Fruit fly (Drosophila melanogaster) whole organism, embryonic: ENCODE measurements around the gene cav.

ENCODE experiments used
- Atf3 ChIP-seq: fragments of 200-800 bp; sonication (Bioruptor generic); optimal IDR thresholded peaks from 3 replicates; lab custom pipeline; 2016; ENCODE audit warnings: missing biosample characterization, missing genetic modification characterization
- C15 ChIP-seq: fragments of 200-800 bp; sonication (Bioruptor generic); IDR thresholded peaks from 3 replicates; pipeline ENCODE4 v1.3.6; 2022; ENCODE audit warnings: missing biosample characterization, missing genetic modification characterization
- CG1024 ChIP-seq: fragments of 200-800 bp; sonication (Bioruptor generic); IDR thresholded peaks from 2 replicates; pipeline ENCODE4 v1.3.6; 2022; ENCODE audit warnings: missing biosample characterization, missing genetic modification characterization
- CG10366 ChIP-seq: fragments of 200-800 bp; sonication (Bioruptor generic); IDR thresholded peaks from 2 replicates; pipeline ENCODE4 v1.3.6; 2022; ENCODE audit warnings: missing biosample characterization, missing genetic modification characterization
- CG10654 ChIP-seq: fragments of 200-800 bp; sonication (Bioruptor generic); optimal IDR thresholded peaks from 2 replicates; lab custom pipeline; 2016; ENCODE audit warnings: missing biosample characterization, missing genetic modification characterization
- CG10959 ChIP-seq: fragments of 200-800 bp; sonication (Bioruptor generic); IDR thresholded peaks from 2 replicates; pipeline ENCODE4 v1.3.6; 2022; ENCODE audit warnings: missing biosample characterization, missing genetic modification characterization
- CG11695 ChIP-seq: fragments of 200-800 bp; sonication (Bioruptor generic); IDR thresholded peaks from 3 replicates; pipeline ENCODE4 v1.3.6; 2022; ENCODE audit warnings: missing biosample characterization, missing genetic modification characterization
- CG12071 ChIP-seq: fragments of 200-800 bp; sonication (Bioruptor generic); optimal IDR thresholded peaks from 3 replicates; lab custom pipeline; 2018; ENCODE audit warnings: missing biosample characterization, mild to moderate bottlenecking, missing genetic modification characterization
- CG1233 ChIP-seq: fragments of 200-800 bp; sonication (Bioruptor generic); optimal IDR thresholded peaks from 4 replicates; lab custom pipeline; 2018; ENCODE audit warnings: missing biosample characterization, mild to moderate bottlenecking, missing genetic modification characterization
- CG14710 ChIP-seq: fragments of 200-800 bp; sonication (Bioruptor generic); optimal IDR thresholded peaks from 3 replicates; lab custom pipeline; 2019; ENCODE audit warnings: missing biosample characterization, mild to moderate bottlenecking, missing genetic modification characterization, moderate library complexity
- CG14965 ChIP-seq: fragments of 200-800 bp; sonication (Bioruptor generic); optimal IDR thresholded peaks from 2 replicates; lab custom pipeline; 2016; ENCODE audit warnings: missing biosample characterization, missing genetic modification characterization, borderline replicate concordance
- CG15514 ChIP-seq: fragments of 200-800 bp; sonication (Bioruptor generic); optimal IDR thresholded peaks from 3 replicates; lab custom pipeline; 2017; ENCODE audit warnings: missing biosample characterization, missing genetic modification characterization, mild to moderate bottlenecking, moderate library complexity, missing genetic modification reagents
- CG16813 ChIP-seq: fragments of 200-800 bp; sonication (Bioruptor generic); IDR thresholded peaks from 3 replicates; pipeline ENCODE4 v1.3.6; 2022; ENCODE audit warnings: missing biosample characterization, missing genetic modification characterization; ENCODE audit not compliant: partially characterized antibody
- CG17186 ChIP-seq: fragments of 200-800 bp; sonication (Bioruptor generic); optimal IDR thresholded peaks from 3 replicates; lab custom pipeline; 2017; ENCODE audit warnings: missing biosample characterization, missing genetic modification reagents, missing genetic modification characterization
- CG17802 ChIP-seq: fragments of 200-800 bp; sonication (Bioruptor generic); optimal IDR thresholded peaks from 2 replicates; lab custom pipeline; 2018; ENCODE audit warnings: missing biosample characterization, mild to moderate bottlenecking, missing genetic modification characterization, moderate library complexity
- CG32532 ChIP-seq: fragments of 200-800 bp; sonication (Bioruptor generic); IDR thresholded peaks from 2 replicates; pipeline ENCODE4 v1.3.6; 2022; ENCODE audit warnings: missing biosample characterization, missing genetic modification characterization
- CG4424 ChIP-seq: fragments of 200-800 bp; sonication (Bioruptor generic); optimal IDR thresholded peaks from 3 replicates; lab custom pipeline; 2016; ENCODE audit warnings: missing biosample characterization, missing genetic modification characterization
- CG5953 ChIP-seq: fragments of 200-800 bp; sonication (Bioruptor generic); IDR thresholded peaks from 2 replicates; pipeline ENCODE4 v1.3.6; 2022; ENCODE audit warnings: missing biosample characterization, missing genetic modification characterization
- CG6254 ChIP-seq: fragments of 200-800 bp; sonication (Bioruptor generic); optimal IDR thresholded peaks from 3 replicates; lab custom pipeline; 2017; ENCODE audit warnings: mild to moderate bottlenecking, missing biosample characterization, missing genetic modification reagents, missing genetic modification characterization
- CG8359 ChIP-seq: fragments of 200-800 bp; sonication (Bioruptor generic); optimal IDR thresholded peaks from 2 replicates; lab custom pipeline; 2017; ENCODE audit warnings: missing biosample characterization, mild to moderate bottlenecking, missing genetic modification characterization, borderline replicate concordance
- Dbx ChIP-seq: fragments of 200-800 bp; sonication (Bioruptor generic); IDR thresholded peaks from 3 replicates; pipeline ENCODE4 v1.3.6; 2022; ENCODE audit warnings: missing biosample characterization, missing genetic modification characterization
- Dp ChIP-seq: fragments of 200-800 bp; sonication (Bioruptor generic); optimal IDR thresholded peaks from 2 replicates; lab custom pipeline; 2018; ENCODE audit warnings: missing biosample characterization, mild to moderate bottlenecking, missing genetic modification characterization, moderate library complexity
- H2.0 ChIP-seq: fragments of 200-800 bp; sonication (Bioruptor generic); IDR thresholded peaks from 2 replicates; pipeline ENCODE4 v1.3.6; 2022; ENCODE audit warnings: missing biosample characterization, missing genetic modification characterization
- Hey ChIP-seq: fragments of 200-800 bp; sonication (Bioruptor generic); optimal IDR thresholded peaks from 3 replicates; lab custom pipeline; 2018; ENCODE audit warnings: missing biosample characterization, mild to moderate bottlenecking, missing genetic modification characterization
- Hr3 ChIP-seq: fragments of 200-800 bp; sonication (Bioruptor generic); optimal IDR thresholded peaks from 3 replicates; lab custom pipeline; 2016; ENCODE audit warnings: missing biosample characterization, missing genetic modification characterization
- Hsf ChIP-seq: fragments of 200-800 bp; sonication (Bioruptor generic); optimal IDR thresholded peaks from 3 replicates; lab custom pipeline; 2016; ENCODE audit warnings: missing biosample characterization, missing genetic modification characterization
- Max ChIP-seq: fragments of 200-800 bp; sonication (Bioruptor generic); optimal IDR thresholded peaks from 2 replicates; lab custom pipeline; 2016; ENCODE audit warnings: missing biosample characterization, mild to moderate bottlenecking, missing genetic modification characterization
- NFAT ChIP-seq: fragments of 200-800 bp; sonication (Bioruptor generic); IDR thresholded peaks from 2 replicates; pipeline ENCODE4 v1.3.6; 2022; ENCODE audit warnings: missing biosample characterization, missing genetic modification characterization
- NfI ChIP-seq: fragments of 200-800 bp; sonication (Bioruptor generic); optimal IDR thresholded peaks from 3 replicates; lab custom pipeline; 2018; ENCODE audit warnings: missing biosample characterization, mild to moderate bottlenecking, missing genetic modification characterization, moderate library complexity
- Poxn ChIP-seq: fragments of 200-800 bp; sonication (Bioruptor generic); IDR thresholded peaks from 2 replicates; pipeline ENCODE4 v1.3.6; 2022; ENCODE audit warnings: missing biosample characterization, missing genetic modification characterization
- Side ChIP-seq: fragments of 200-800 bp; sonication (Bioruptor generic); optimal IDR thresholded peaks from 2 replicates; lab custom pipeline; 2016; ENCODE audit warnings: missing biosample characterization, missing genetic modification characterization
- Ssrp ChIP-seq: fragments of 200-800 bp; sonication (Bioruptor generic); optimal IDR thresholded peaks from 2 replicates; lab custom pipeline; 2018; ENCODE audit warnings: missing biosample characterization, mild to moderate bottlenecking, missing genetic modification characterization, moderate library complexity
- Stat92E ChIP-seq, 3 experiments: fragments of >200 bp in 2 of 3; fragments of 200-800 bp in 1 of 3; sonication (Bioruptor generic) in 1 of 3; optimal IDR thresholded peaks; 2 replicates each; lab custom pipeline; 2017 to 2019; ENCODE audit warnings: missing biosample characterization in 3 of 3, missing genetic modification characterization in 3 of 3, mild to moderate bottlenecking in 1 of 3, moderate library complexity in 1 of 3
- amos ChIP-seq: fragments of 200-800 bp; sonication (Bioruptor generic); IDR thresholded peaks from 2 replicates; pipeline ENCODE4 v1.3.6; 2022; ENCODE audit warnings: missing biosample characterization, missing genetic modification characterization; ENCODE audit not compliant: partially characterized antibody
- aop ChIP-seq: fragments of 200-800 bp; sonication (Bioruptor generic); IDR thresholded peaks from 2 replicates; pipeline ENCODE4 v1.3.6; 2022; ENCODE audit warnings: missing biosample characterization, missing genetic modification characterization
- az2 ChIP-seq: fragments of 200-800 bp; sonication (Bioruptor generic); optimal IDR thresholded peaks from 3 replicates; lab custom pipeline; 2016; ENCODE audit warnings: missing biosample characterization, missing genetic modification characterization
- bcd ChIP-seq: fragments of 200-800 bp; sonication (Bioruptor generic); optimal IDR thresholded peaks from 2 replicates; lab custom pipeline; 2017; ENCODE audit warnings: missing biosample characterization, mild to moderate bottlenecking, missing genetic modification characterization
- dmrt11E ChIP-seq: fragments of 200-800 bp; sonication (Bioruptor generic); optimal IDR thresholded peaks from 3 replicates; lab custom pipeline; 2018; ENCODE audit warnings: missing biosample characterization, mild to moderate bottlenecking, missing genetic modification characterization, moderate library complexity
- en ChIP-seq: fragments of 200-800 bp; sonication (Bioruptor generic); optimal IDR thresholded peaks from 2 replicates; lab custom pipeline; 2016; ENCODE audit warnings: missing biosample characterization, missing genetic modification characterization
- eyg ChIP-seq: fragments of 200-800 bp; sonication (Bioruptor generic); optimal IDR thresholded peaks from 3 replicates; lab custom pipeline; 2016; ENCODE audit warnings: missing biosample characterization, missing genetic modification characterization
- gsb ChIP-seq: fragments of 200-800 bp; sonication (Bioruptor generic); IDR thresholded peaks from 2 replicates; pipeline ENCODE4 v1.3.6; 2022; ENCODE audit warnings: missing biosample characterization, missing genetic modification characterization
- mam ChIP-seq: fragments of 200-800 bp; sonication (Bioruptor generic); optimal IDR thresholded peaks from 3 replicates; lab custom pipeline; 2016; ENCODE audit warnings: missing biosample characterization, missing genetic modification characterization
- mld ChIP-seq: fragments of 200-800 bp; sonication (Bioruptor generic); IDR thresholded peaks from 3 replicates; pipeline ENCODE4 v1.3.6; 2022; ENCODE audit warnings: missing biosample characterization, missing genetic modification characterization; ENCODE audit not compliant: partially characterized antibody
- pan ChIP-seq, 4 experiments: fragments of >200 bp in 3 of 4; fragments of 200-800 bp in 1 of 4; sonication (Bioruptor generic) in 1 of 4; optimal IDR thresholded peaks in 3 of 4; IDR thresholded peaks in 1 of 4; 2 replicates each; pipeline versions ENCODE4 v1.3.6 to Lab custom; 2017 to 2022; ENCODE audit warnings: missing biosample characterization in 2 of 4, missing genetic modification characterization in 2 of 4, mixed read lengths in 1 of 4
- sens-2 ChIP-seq: fragments of 200-800 bp; sonication (Bioruptor generic); IDR thresholded peaks from 2 replicates; pipeline ENCODE4 v1.3.6; 2022; ENCODE audit warnings: missing biosample characterization, missing genetic modification characterization
- sqz ChIP-seq: fragments of 200-800 bp; sonication (Bioruptor generic); optimal IDR thresholded peaks from 3 replicates; lab custom pipeline; 2018; ENCODE audit warnings: missing biosample characterization, mild to moderate bottlenecking, missing genetic modification characterization
- stwl ChIP-seq: fragments of 200-800 bp; sonication (Bioruptor generic); optimal IDR thresholded peaks from 3 replicates; lab custom pipeline; 2018; ENCODE audit warnings: missing biosample characterization, mild to moderate bottlenecking, missing genetic modification characterization, moderate library complexity

cav gene

dm6 chr3R:24221334-24222302, 715 bp downstream of the cav start, which contains the start of gene twin:
TSS of gene twin (minus strand) at chr3R:24221965.
- TF ChIP-seq CG10366 (GFP tag; lab: Robert Waterston, UW) (peak; percentile 37; the same call in 1 of the 2 replicates), eyg (GFP tag; lab: Kevin White, UChicago) (no peak), pan (optimal IDR thresholded peaks at IDR 0.05; lab: Kevin White, UChicago) (no peak), pan (GFP tag; optimal IDR thresholded peaks at IDR 0.05 in 1 of 2, IDR thresholded peaks at IDR 0.05 in 1 of 2) (no peak), Max (GFP tag; lab: Kevin White, UChicago) (peak; percentile 47), sens-2 (GFP tag; lab: Robert Waterston, UW) (no peak), Hey (tag; lab: Kevin White, UChicago) (no peak), H2.0 (GFP tag; lab: Robert Waterston, UW) (peak; percentile 17; the same call in 1 of the 2 replicates), Ssrp (tag; lab: Kevin White, UChicago) (peak; percentile 25), CG1024 (GFP tag; lab: Robert Waterston, UW) (no peak), dmrt11E (tag; lab: Kevin White, UChicago) (peak; percentile 26), mam (GFP tag; lab: Kevin White, UChicago) (peak; percentile 82), sqz (GFP tag; lab: Kevin White, UChicago) (no peak), Dp (GFP tag; lab: Kevin White, UChicago) (peak; percentile 72), mld (GFP tag; lab: Robert Waterston, UW) (no peak), en (GFP tag; lab: Kevin White, UChicago) (no peak), az2 (GFP tag; lab: Kevin White, UChicago) (peak; percentile 48), stwl (tag; lab: Kevin White, UChicago) (peak; percentile 55), CG12071 (no peak), CG10959 (no peak), CG4424 (peak; percentile 67), CG17186 (GFP tag; lab: Kevin White, UChicago) (peak; percentile 31), NfI (GFP tag; lab: Kevin White, UChicago) (peak; percentile 58), Poxn (GFP tag; lab: Robert Waterston, UW) (0 out of 2 replicates have a peak, but pooled peaks have one; percentile 22), CG5953 (GFP tag; lab: Robert Waterston, UW) (no peak), CG6254 (GFP tag; lab: Kevin White, UChicago) (no peak), Side (GFP tag; lab: Kevin White, UChicago) (peak; percentile 51), amos (peak; percentile 65), aop (GFP tag; lab: Robert Waterston, UW) (no peak), C15 (GFP tag; lab: Robert Waterston, UW) (no peak), CG11695 (0 out of 3 replicates have a peak, but pooled peaks have one; percentile 31), Stat92E (GFP tag; optimal IDR thresholded peaks at IDR 0.05; lab: Kevin White, UChicago) (no peak), gsb (GFP tag; lab: Robert Waterston, UW) (peak; percentile 56; the same call in 1 of the 2 replicates), Hsf (GFP tag; lab: Kevin White, UChicago) (peak; percentile 81), CG17802 (tag; lab: Kevin White, UChicago) (peak; percentile 14), Atf3 (GFP tag; lab: Kevin White, UChicago) (peak; percentile 30), CG15514 (GFP tag; lab: Kevin White, UChicago) (peak; percentile 67), bcd (GFP tag; lab: Kevin White, UChicago) (peak; percentile 48), Dbx (peak; percentile 42; the same call in 1 of the 3 replicates), Hr3 (GFP tag; lab: Kevin White, UChicago) (peak; percentile 62), NFAT (GFP tag; lab: Robert Waterston, UW) (peak; percentile 76), CG1233 (GFP tag; lab: Kevin White, UChicago) (peak; percentile 3), CG16813 (GFP tag; lab: Robert Waterston, UW) (peak; percentile 73), CG32532 (peak; percentile 69), CG8359 (GFP tag; lab: Kevin White, UChicago) (no peak), CG14710 (peak; percentile 70), CG14965 (GFP tag; lab: Kevin White, UChicago) (no peak), CG10654 (GFP tag; lab: Kevin White, UChicago) (peak; percentile 64)
